Worm (Caenorhabditis elegans): Measurements from ENCODE around the gene srj-57.

DNA sequence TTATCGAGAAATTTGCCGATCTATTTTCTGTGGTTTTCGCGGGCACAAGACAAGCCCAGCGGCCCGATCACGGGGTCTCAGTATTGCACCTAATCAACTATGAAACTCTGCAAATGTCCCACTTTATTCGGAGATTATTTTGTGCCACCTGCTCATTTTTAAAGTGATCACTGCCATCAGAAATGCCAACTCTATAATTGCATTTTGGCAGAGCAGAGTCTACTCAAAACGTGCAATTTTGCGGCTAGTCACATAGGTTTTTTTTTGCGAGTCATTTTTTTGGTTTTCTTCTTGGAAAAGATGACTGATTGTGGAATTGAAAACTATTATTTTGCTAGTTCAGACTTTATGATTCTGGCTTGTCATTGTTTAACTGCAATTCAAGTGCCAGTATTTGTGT is 9.5 kb upstream of the srj-57 start, which contains the start of gene srh-240:
- TF ChIP-seq unc-55 (GFP tag; optimal IDR thresholded peaks at IDR 0.05), result no peak
- TF ChIP-seq Y22D7AL.16 (tag; optimal IDR thresholded peaks at IDR 0.05), result no peak
- no peak for TF ChIP-seq hlh-15 (tag; optimal IDR thresholded peaks at IDR 0.05)
- TF ChIP-seq rnt-1 (tag; optimal IDR thresholded peaks at IDR 0.05), result no peak
- TF ChIP-seq hlh-13 (GFP tag; optimal IDR thresholded peaks at IDR 0.05), result no peak
- no peak for TF ChIP-seq zip-5 (tag; optimal IDR thresholded peaks at IDR 0.05)
- TF ChIP-seq ceh-14 (tag; optimal IDR thresholded peaks at IDR 0.05), result no peak
- no peak for TF ChIP-seq ceh-48 (tag; optimal IDR thresholded peaks at IDR 0.05)
- TF ChIP-seq K09A11.1 (tag; optimal IDR thresholded peaks at IDR 0.05; ENCODE audit: insufficient read depth), result no peak
- no peak for TF ChIP-seq hlh-30 (tag; optimal IDR thresholded peaks at IDR 0.05; ENCODE audit: insufficient read depth)
- no peak for TF ChIP-seq nhr-11 (tag; optimal IDR thresholded peaks at IDR 0.05)
